Fruit fly (Drosophila melanogaster) whole organism, embryonic: ENCODE results near the gene CG8891.

Experiments used
- Adf1 ChIP-seq: fragments of 200-800 bp; sonication (Bioruptor generic); IDR thresholded peaks from 2 replicates; pipeline ENCODE4 v1.3.6; 2022; ENCODE audit warnings: missing biosample characterization, missing genetic modification characterization
- BEAF-32 ChIP-seq: fragments of 200-800 bp; sonication (Bioruptor generic); optimal IDR thresholded peaks from 3 replicates; lab custom pipeline; 2017; ENCODE audit warnings: missing biosample characterization, missing genetic modification characterization, mild to moderate bottlenecking, moderate library complexity, missing genetic modification reagents
- Bgb ChIP-seq: fragments of 200-800 bp; sonication (Bioruptor generic); IDR thresholded peaks from 2 replicates; pipeline ENCODE4 v1.3.6; 2022; ENCODE audit warnings: missing biosample characterization, missing genetic modification characterization; ENCODE audit not compliant: partially characterized antibody
- CG1024 ChIP-seq: fragments of 200-800 bp; sonication (Bioruptor generic); IDR thresholded peaks from 2 replicates; pipeline ENCODE4 v1.3.6; 2022; ENCODE audit warnings: missing biosample characterization, missing genetic modification characterization
- CG10543 ChIP-seq: fragments of 200-800 bp; sonication (Bioruptor generic); optimal IDR thresholded peaks from 3 replicates; lab custom pipeline; 2017; ENCODE audit warnings: missing biosample characterization, mild to moderate bottlenecking, missing genetic modification characterization, moderate library complexity
- CG11085 ChIP-seq: fragments of 200-800 bp; sonication (Bioruptor generic); IDR thresholded peaks from 2 replicates; pipeline ENCODE4 v1.3.6; 2022; ENCODE audit warnings: missing biosample characterization, missing genetic modification characterization
- CG11093 ChIP-seq: fragments of 200-800 bp; sonication (Bioruptor generic); IDR thresholded peaks from 3 replicates; pipeline ENCODE4 v1.3.6; 2022; ENCODE audit warnings: missing biosample characterization, missing genetic modification characterization
- CG15479 ChIP-seq: fragments of 200-800 bp; sonication (Bioruptor generic); optimal IDR thresholded peaks from 3 replicates; lab custom pipeline; 2019; ENCODE audit warnings: missing biosample characterization, mild to moderate bottlenecking, missing genetic modification characterization, moderate library complexity
- CG15601 ChIP-seq: fragments of 200-800 bp; sonication (Bioruptor generic); optimal IDR thresholded peaks from 3 replicates; lab custom pipeline; 2019; ENCODE audit warnings: missing biosample characterization, mild to moderate bottlenecking, missing genetic modification characterization, moderate library complexity
- CG1602 ChIP-seq: fragments of 200-800 bp; sonication (Bioruptor generic); optimal IDR thresholded peaks from 3 replicates; lab custom pipeline; 2016; ENCODE audit warnings: missing biosample characterization, missing genetic modification characterization
- CG1647 ChIP-seq: fragments of 200-800 bp; sonication (Bioruptor generic); optimal IDR thresholded peaks from 3 replicates; lab custom pipeline; 2016; ENCODE audit warnings: missing biosample characterization, missing genetic modification characterization
- CG16813 ChIP-seq: fragments of 200-800 bp; sonication (Bioruptor generic); IDR thresholded peaks from 3 replicates; pipeline ENCODE4 v1.3.6; 2022; ENCODE audit warnings: missing biosample characterization, missing genetic modification characterization; ENCODE audit not compliant: partially characterized antibody
- CG17361 ChIP-seq: fragments of 200-800 bp; sonication (Bioruptor generic); IDR thresholded peaks from 3 replicates; pipeline ENCODE4 v1.3.6; 2022; ENCODE audit warnings: missing biosample characterization, missing genetic modification characterization
- CG2875 ChIP-seq: fragments of 200-800 bp; sonication (Bioruptor generic); optimal IDR thresholded peaks from 2 replicates; lab custom pipeline; 2017; ENCODE audit warnings: missing biosample characterization, mild to moderate bottlenecking, missing genetic modification characterization, missing genetic modification reagents
- CG30020 ChIP-seq: fragments of 200-800 bp; optimal IDR thresholded peaks from 2 replicates; lab custom pipeline; 2019; ENCODE audit warnings: missing biosample characterization, mild to moderate bottlenecking, missing genetic modification characterization, moderate library complexity
- CG6791 ChIP-seq: fragments of 200-800 bp; sonication (Bioruptor generic); IDR thresholded peaks from 3 replicates; pipeline ENCODE4 v1.3.6; 2022; ENCODE audit warnings: missing biosample characterization, missing genetic modification characterization; ENCODE audit not compliant: partially characterized antibody
- CG7963 ChIP-seq: fragments of 200-800 bp; sonication (Bioruptor generic); IDR thresholded peaks from 3 replicates; pipeline ENCODE4 v1.3.6; 2022; ENCODE audit warnings: missing biosample characterization, missing genetic modification characterization; ENCODE audit not compliant: partially characterized antibody
- Camta ChIP-seq: fragments of 200-800 bp; sonication (Bioruptor generic); optimal IDR thresholded peaks from 2 replicates; lab custom pipeline; 2016; ENCODE audit warnings: missing biosample characterization, missing genetic modification characterization
- Doc2 ChIP-seq: fragments of 200-800 bp; sonication (Bioruptor generic); IDR thresholded peaks from 2 replicates; pipeline ENCODE4 v1.3.6; 2022; ENCODE audit warnings: missing biosample characterization, missing genetic modification characterization
- Drgx ChIP-seq: fragments of 200-800 bp; sonication (Bioruptor generic); IDR thresholded peaks from 2 replicates; pipeline ENCODE4 v1.3.6; 2022; ENCODE audit warnings: missing biosample characterization, missing genetic modification characterization
- Ets65A ChIP-seq: fragments of 200-800 bp; sonication (Bioruptor generic); peaks from one replicate; lab custom pipeline; 2016; ENCODE audit warnings: missing biosample characterization, missing genetic modification characterization
- Fer2 ChIP-seq: fragments of 200-800 bp; sonication (Bioruptor generic); optimal IDR thresholded peaks from 2 replicates; lab custom pipeline; 2018; ENCODE audit warnings: missing biosample characterization, mild to moderate bottlenecking, missing genetic modification characterization, moderate library complexity
- GATAe ChIP-seq: fragments of 200-800 bp; sonication (Bioruptor generic); conservative IDR thresholded peaks from 2 replicates; pipeline ENCODE4 v1.3.6; 2022; ENCODE audit warnings: missing biosample characterization, missing genetic modification characterization
- Gsc ChIP-seq: fragments of 200-800 bp; sonication (Bioruptor generic); IDR thresholded peaks from 2 replicates; pipeline ENCODE4 v1.3.6; 2022; ENCODE audit warnings: missing biosample characterization, missing genetic modification characterization
- Ptx1 ChIP-seq: fragments of 200-800 bp; sonication (Bioruptor generic); IDR thresholded peaks from 2 replicates; pipeline ENCODE4 v1.3.6; 2022; ENCODE audit warnings: missing biosample characterization, missing genetic modification characterization
- Sox100B ChIP-seq: fragments of 200-800 bp; sonication (Bioruptor generic); optimal IDR thresholded peaks from 3 replicates; lab custom pipeline; 2018; ENCODE audit warnings: missing biosample characterization, mild to moderate bottlenecking, missing genetic modification characterization
- Sry-δ ChIP-seq: fragments of 200-800 bp; sonication (Bioruptor generic); optimal IDR thresholded peaks from 2 replicates; lab custom pipeline; 2016; ENCODE audit warnings: missing biosample characterization, missing genetic modification characterization
- Ssrp ChIP-seq: fragments of 200-800 bp; sonication (Bioruptor generic); optimal IDR thresholded peaks from 2 replicates; lab custom pipeline; 2018; ENCODE audit warnings: missing biosample characterization, mild to moderate bottlenecking, missing genetic modification characterization, moderate library complexity
- Trl ChIP-seq, 3 experiments: fragments of >200 bp in 2 of 3; fragments of 200-800 bp in 1 of 3; sonication (Bioruptor generic) in 1 of 3; optimal IDR thresholded peaks; 2 replicates in 1 of 3; 3 replicates in 2 of 3; lab custom pipeline; 2016 to 2017; ENCODE audit warnings: missing biosample characterization in 1 of 3, missing genetic modification characterization in 1 of 3
- aop ChIP-seq: fragments of 200-800 bp; sonication (Bioruptor generic); IDR thresholded peaks from 2 replicates; pipeline ENCODE4 v1.3.6; 2022; ENCODE audit warnings: missing biosample characterization, missing genetic modification characterization
- ash1 ChIP-seq: fragments of 200-800 bp; sonication (Bioruptor generic); optimal IDR thresholded peaks from 2 replicates; lab custom pipeline; 2018; ENCODE audit warnings: missing biosample characterization, mild to moderate bottlenecking, missing genetic modification characterization
- ato ChIP-seq: fragments of 200-800 bp; sonication (Bioruptor generic); IDR thresholded peaks from 2 replicates; pipeline ENCODE4 v1.3.6; 2022; ENCODE audit warnings: missing biosample characterization, missing genetic modification characterization; ENCODE audit not compliant: partially characterized antibody
- bowl ChIP-seq: fragments of 200-800 bp; sonication (Bioruptor generic); IDR thresholded peaks from 2 replicates; pipeline ENCODE4 v1.3.6; 2022; ENCODE audit warnings: missing biosample characterization, missing genetic modification characterization
- corto ChIP-seq: fragments of 200-800 bp; sonication (Bioruptor generic); optimal IDR thresholded peaks from 2 replicates; lab custom pipeline; 2016; ENCODE audit warnings: missing biosample characterization, mild to moderate bottlenecking, missing genetic modification characterization, moderate library complexity
- danr ChIP-seq: fragments of 200-800 bp; sonication (Bioruptor generic); IDR thresholded peaks from 2 replicates; pipeline ENCODE4 v1.3.6; 2022; ENCODE audit warnings: missing biosample characterization, missing genetic modification characterization
- dysf ChIP-seq: fragments of 200-800 bp; sonication (Bioruptor generic); IDR thresholded peaks from 3 replicates; pipeline ENCODE4 v1.3.6; 2022; ENCODE audit warnings: missing biosample characterization, missing genetic modification characterization
- exex ChIP-seq: fragments of 200-800 bp; sonication (Bioruptor generic); optimal IDR thresholded peaks from 4 replicates; lab custom pipeline; 2018; ENCODE audit warnings: missing biosample characterization, mild to moderate bottlenecking, missing genetic modification characterization, moderate library complexity
- fu2 ChIP-seq: fragments of 200-800 bp; sonication (Bioruptor generic); optimal IDR thresholded peaks from 2 replicates; lab custom pipeline; 2016; ENCODE audit warnings: missing biosample characterization, missing genetic modification characterization
- gem ChIP-seq: fragments of 200-800 bp; sonication (Bioruptor generic); optimal IDR thresholded peaks from 2 replicates; lab custom pipeline; 2019; ENCODE audit warnings: missing biosample characterization, mild to moderate bottlenecking, missing genetic modification characterization, moderate library complexity
- row ChIP-seq: fragments of 200-800 bp; sonication (Bioruptor generic); IDR thresholded peaks from 3 replicates; pipeline ENCODE4 v1.3.6; 2022; ENCODE audit warnings: missing biosample characterization, missing genetic modification characterization
- tap ChIP-seq: fragments of 200-800 bp; optimal IDR thresholded peaks from 3 replicates; lab custom pipeline; 2019; ENCODE audit warnings: missing biosample characterization, mild to moderate bottlenecking, missing genetic modification characterization, moderate library complexity
- trh ChIP-seq: fragments of 200-800 bp; sonication (Bioruptor generic); optimal IDR thresholded peaks from 2 replicates; lab custom pipeline; 2016; ENCODE audit warnings: missing biosample characterization, missing genetic modification characterization
- tup ChIP-seq: fragments of 200-800 bp; sonication (Bioruptor generic); optimal IDR thresholded peaks from 2 replicates; lab custom pipeline; 2016; ENCODE audit warnings: missing biosample characterization, mild to moderate bottlenecking, missing genetic modification characterization, moderate library complexity
- vnd ChIP-seq: fragments of 200-800 bp; sonication (Bioruptor generic); IDR thresholded peaks from 3 replicates; pipeline ENCODE4 v1.3.6; 2022; ENCODE audit warnings: missing biosample characterization, missing genetic modification characterization; ENCODE audit not compliant: partially characterized antibody
- wor ChIP-seq: fragments of 200-800 bp; sonication (Bioruptor generic); IDR thresholded peaks from 2 replicates; pipeline ENCODE4 v1.3.6; 2022; ENCODE audit warnings: missing biosample characterization, missing genetic modification characterization

Gene CG8891

dm6 chr2L:4998571-4999191, 19.5 kb upstream of the CG8891 start (continued):
- TF ChIP-seq CG30020 (tag; lab: Kevin White, UChicago) (no peak), exex (tag; lab: Kevin White, UChicago) (peak; percentile 95), Sox100B (GFP tag; lab: Kevin White, UChicago) (no peak), Trl (optimal IDR thresholded peaks at IDR 0.05; lab: Kevin White, UChicago) (peak; percentile 23 to 55), Trl (GFP tag; optimal IDR thresholded peaks at IDR 0.05; lab: Kevin White, UChicago) (no peak), CG1602 (no peak), aop (no peak), CG2875 (GFP tag; lab: Kevin White, UChicago) (no peak), ash1 (GFP tag; lab: Kevin White, UChicago) (no peak), CG7963 (GFP tag; lab: Robert Waterston, UW) (no peak), Sry-δ (GFP tag; lab: Kevin White, UChicago) (no peak)

dm6 chr2L:4998260-4998560, 19.0 kb upstream of the CG8891 start:
- TF ChIP-seq tup (GFP tag; lab: Kevin White, UChicago) = no peak
- no peak for TF ChIP-seq CG11085 (GFP tag; lab: Robert Waterston, UW)
- peak; percentile 19 for TF ChIP-seq BEAF-32 (GFP tag; lab: Kevin White, UChicago)
- 0 out of 2 replicates have a peak, but pooled peaks have one; percentile 5 for TF ChIP-seq Ptx1
- TF ChIP-seq CG15479 (GFP tag; lab: Kevin White, UChicago) = peak; percentile 77
- TF ChIP-seq GATAe (GFP tag; lab: Robert Waterston, UW) = no peak
- no peak for TF ChIP-seq CG17361 (GFP tag; lab: Robert Waterston, UW)
- no peak for TF ChIP-seq CG11093 (GFP tag; lab: Robert Waterston, UW)
- TF ChIP-seq Ets65A (GFP tag; lab: Kevin White, UChicago) = peak; percentile 80
- peak; percentile 14 for TF ChIP-seq Ssrp (tag; lab: Kevin White, UChicago)

- TF ChIP-seq gem (tag; lab: Kevin White, UChicago) (peak; percentile 100), trh (GFP tag; lab: Kevin White, UChicago) (peak; percentile 98), tap (peak; percentile 98), Bgb (GFP tag; lab: Robert Waterston, UW) (peak; percentile 59), CG15601 (tag; lab: Kevin White, UChicago) (peak; percentile 98), Camta (GFP tag; lab: Kevin White, UChicago) (peak; percentile 99), dysf (GFP tag; lab: Robert Waterston, UW) (peak; percentile 99), CG6791 (peak; percentile 60; the same call in 1 of the 3 replicates), Adf1 (GFP tag; lab: Robert Waterston, UW) (peak; percentile 87), Fer2 (peak; percentile 96), CG16813 (GFP tag; lab: Robert Waterston, UW) (peak; percentile 65), Gsc (GFP tag; lab: Robert Waterston, UW) (no peak; the same call in 1 of the 2 replicates), row (GFP tag; lab: Robert Waterston, UW) (peak; percentile 99), aop (peak; percentile 96), Doc2 (peak; percentile 98), CG1647 (peak; percentile 99), wor (GFP tag; lab: Robert Waterston, UW) (peak; percentile 99), Drgx (GFP tag; lab: Robert Waterston, UW) (peak; percentile 99), ato (GFP tag; lab: Robert Waterston, UW) (peak; percentile 44; the same call in 1 of the 2 replicates), CG10543 (GFP tag; lab: Kevin White, UChicago) (peak; percentile 98), danr (GFP tag; lab: Robert Waterston, UW) (peak; percentile 99), vnd (GFP tag; lab: Robert Waterston, UW) (peak; percentile 73), corto (peak; percentile 95), fu2 (GFP tag; lab: Kevin White, UChicago) (peak; percentile 99), CG1024 (GFP tag; lab: Robert Waterston, UW) (peak; percentile 97), bowl (GFP tag; lab: Robert Waterston, UW) (peak; percentile 98)
These were observed 18.5 kb upstream of the CG8891 start for dm6 chr2L:4997401-4998259.
